Fruit fly (Drosophila melanogaster) whole organism, wandering third instar larva: Measurements from ENCODE around the gene CG31224.

Experiments used
- Abd-B ChIP-seq: fragments of >200 bp; optimal IDR thresholded peaks from 2 replicates; lab custom pipeline; 2017; ENCODE audit warnings: missing biosample characterization, missing genetic modification characterization
- CG32264 ChIP-seq: fragments of 200-800 bp; sonication (Bioruptor generic); optimal IDR thresholded peaks from 2 replicates; lab custom pipeline; 2016; ENCODE audit warnings: missing biosample characterization, missing genetic modification characterization
- Dfd ChIP-seq: fragments of >200 bp; optimal IDR thresholded peaks from 2 replicates; lab custom pipeline; 2017; ENCODE audit warnings: missing biosample characterization, missing genetic modification characterization
- Dif ChIP-seq: fragments of 200-275, 200-300 bp; sonication (Bioruptor generic); optimal IDR thresholded peaks from 2 replicates; lab custom pipeline; 2018; ENCODE audit warnings: missing biosample characterization, missing genetic modification characterization; ENCODE audit not compliant: partially characterized antibody
- Hr83 ChIP-seq: fragments of 200-300 bp; sonication (Bioruptor generic); optimal IDR thresholded peaks from 2 replicates; lab custom pipeline; 2016; ENCODE audit warnings: missing biosample characterization, mild to moderate bottlenecking, missing genetic modification characterization, moderate library complexity; ENCODE audit not compliant: poor library complexity, severe bottlenecking
- Sp1 ChIP-seq: fragments of 200-800 bp; sonication (Bioruptor generic); optimal IDR thresholded peaks from 3 replicates; lab custom pipeline; 2019; ENCODE audit warnings: missing biosample characterization, mild to moderate bottlenecking, missing genetic modification characterization, moderate library complexity
- br ChIP-seq: fragments of 200-800 bp; sonication (Bioruptor generic); optimal IDR thresholded peaks from 2 replicates; lab custom pipeline; 2016; ENCODE audit warnings: missing biosample characterization, missing genetic modification characterization
- lola ChIP-seq: fragments of >200 bp; optimal IDR thresholded peaks from 2 replicates; lab custom pipeline; 2017; ENCODE audit warnings: missing biosample characterization, missing genetic modification characterization
- sage ChIP-seq: fragments of 200-800 bp; sonication (Bioruptor generic); optimal IDR thresholded peaks from 2 replicates; lab custom pipeline; 2016; ENCODE audit warnings: missing biosample characterization, mild to moderate bottlenecking, missing genetic modification characterization
- tai ChIP-seq: sonication (Bioruptor generic); optimal IDR thresholded peaks from 2 replicates; lab custom pipeline; 2016; ENCODE audit warnings: missing biosample characterization, missing genetic modification characterization

Gene CG31224

dm6 chr3R:18617411-18617810, 41.7 kb downstream of the CG31224 start, which contains the start of gene CG7695:
Gene CG7695 (minus strand): TSS chr3R:18617511.
- TF ChIP-seq Dif (GFP tag; lab: Kevin White, UChicago) (no peak), Abd-B (GFP tag; lab: Kevin White, UChicago) (no peak), Sp1 (GFP tag; lab: Kevin White, UChicago) (no peak), CG32264 (GFP tag; lab: Kevin White, UChicago) (no peak), lola (GFP tag; lab: Kevin White, UChicago) (no peak), Dfd (GFP tag; lab: Kevin White, UChicago) (no peak), Hr83 (GFP tag; lab: Kevin White, UChicago) (no peak), br (GFP tag; lab: Kevin White, UChicago) (no peak), tai (GFP tag; lab: Kevin White, UChicago) (no peak)

- TF ChIP-seq sage (GFP tag; lab: Kevin White, UChicago), result no peak
Measured at dm6 chr3R:18616007-18616406, 43.1 kb downstream of the CG31224 start.
